Worm (Caenorhabditis elegans) whole organism, early embryonic: ENCODE results near the gene C16C8.14.
A peak's percentile ranks its signal among the peaks of the same experiment; 100 is the strongest.
"Not testable (repeated sequence)": the region's sequence is repeated elsewhere in the genome, so short reads cannot be mapped to it uniquely, and the experiment has no call there.

Source experiments
- B0310.2 ChIP-seq: sonication (generic microtip); optimal IDR thresholded peaks from 2 replicates; lab custom pipeline; 2016; ENCODE audit warnings: mild to moderate bottlenecking, missing genetic modification characterization, missing compliant biosample characterization
- F13C5.2 ChIP-seq: sonication (generic microtip); optimal IDR thresholded peaks from 2 replicates; lab custom pipeline; 2017; ENCODE audit warnings: mild to moderate bottlenecking, missing genetic modification characterization, inconsistent platforms, missing compliant biosample characterization
- aly-1 ChIP-seq: sonication (generic microtip); optimal IDR thresholded peaks from 2 replicates; lab custom pipeline; 2016; ENCODE audit warnings: missing genetic modification characterization, missing compliant biosample characterization
- ama-1 ChIP-seq: fragments of 150-350 bp; optimal IDR thresholded peaks from 2 replicates; lab custom pipeline; 2014
- ceh-13 ChIP-seq: fragments of 200-800 bp; sonication (Bioruptor generic); optimal IDR thresholded peaks from 2 replicates; lab custom pipeline; 2018; ENCODE audit warnings: mild to moderate bottlenecking, missing genetic modification characterization, missing compliant biosample characterization
- ceh-36 ChIP-seq: sonication (generic microtip); optimal IDR thresholded peaks from 2 replicates; lab custom pipeline; 2016; ENCODE audit warnings: missing genetic modification characterization, inconsistent platforms, missing compliant biosample characterization
- ets-7 ChIP-seq: sonication (generic microtip); optimal IDR thresholded peaks from 2 replicates; lab custom pipeline; 2016; ENCODE audit warnings: missing genotype, missing genetic modification characterization, missing compliant biosample characterization
- flt-1 ChIP-seq: fragments of 200-800 bp; sonication (Bioruptor generic); IDR thresholded peaks from 2 replicates; pipeline ENCODE4 v1.3.6; 2022; ENCODE audit warnings: missing genetic modification characterization, missing compliant biosample characterization
- hmbx-1 ChIP-seq: sonication (generic microtip); optimal IDR thresholded peaks from 2 replicates; lab custom pipeline; 2016; ENCODE audit warnings: mild to moderate bottlenecking, missing genetic modification characterization, missing compliant biosample characterization
- hmg-4 ChIP-seq: fragments of 200-800 bp; sonication (Bioruptor generic); optimal IDR thresholded peaks from 2 replicates; lab custom pipeline; 2018; ENCODE audit warnings: mild to moderate bottlenecking, missing genetic modification characterization, missing compliant biosample characterization
- hnd-1 ChIP-seq: sonication (generic microtip); optimal IDR thresholded peaks from 2 replicates; lab custom pipeline; 2016; ENCODE audit warnings: missing genetic modification characterization, missing compliant biosample characterization
- pes-1 ChIP-seq: fragments of 200-800 bp; sonication (Bioruptor generic); IDR thresholded peaks from 2 replicates; pipeline ENCODE4 v1.3.6; 2022; ENCODE audit warnings: missing genetic modification reagents, missing genetic modification characterization, missing compliant biosample characterization
- scrt-1 ChIP-seq: fragments of 200-800 bp; sonication (Bioruptor generic); IDR thresholded peaks from 2 replicates; pipeline ENCODE4 v1.3.6; 2022; ENCODE audit warnings: missing genetic modification characterization, missing compliant biosample characterization
- sea-1 ChIP-seq: fragments of 200-800 bp; sonication (Bioruptor generic); conservative IDR thresholded peaks from 2 replicates; pipeline ENCODE4 v1.3.6; 2022; ENCODE audit warnings: missing genetic modification characterization, missing compliant biosample characterization
- tbx-11 ChIP-seq: fragments of 200-800 bp; sonication (Bioruptor generic); IDR thresholded peaks from 2 replicates; pipeline ENCODE4 v1.3.6; 2022; ENCODE audit warnings: missing genetic modification characterization, missing compliant biosample characterization
- tbx-37 ChIP-seq: fragments of 200-800 bp; sonication (Bioruptor generic); conservative IDR thresholded peaks from 2 replicates; pipeline ENCODE4 v1.3.6; 2022; ENCODE audit warnings: missing genetic modification reagents, missing genetic modification characterization, missing compliant biosample characterization
- tra-4 ChIP-seq: sonication (generic microtip); optimal IDR thresholded peaks from 2 replicates; lab custom pipeline; 2017; ENCODE audit warnings: missing genetic modification characterization, missing compliant biosample characterization

The C16C8.14 gene

DNA sequence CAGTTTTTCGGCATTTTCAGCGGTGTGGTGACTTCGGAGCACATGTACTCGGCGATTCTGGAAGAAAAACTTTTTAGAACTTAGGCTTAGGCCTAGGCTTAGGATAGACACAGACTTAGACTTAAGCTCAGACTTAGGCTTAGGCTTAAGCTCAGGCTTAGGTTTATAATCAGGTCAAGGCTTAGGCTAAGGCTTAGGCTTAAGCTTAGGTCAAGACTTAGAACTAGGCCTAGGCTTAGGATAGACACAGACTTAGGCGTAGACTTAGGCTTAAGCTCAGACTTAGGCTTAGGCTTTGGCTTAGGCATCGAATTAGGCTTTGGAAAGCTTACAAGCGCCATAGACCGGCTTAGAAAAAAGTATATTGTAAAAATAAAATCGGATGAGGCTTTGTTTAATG is 26.9 kb downstream of the C16C8.14 start:
- TF ChIP-seq F13C5.2 (tag; lab: Kevin White, UChicago), result no peak
- TF ChIP-seq ama-1 (lab: Kevin White, UChicago), result no peak
- peak; percentile 71 for TF ChIP-seq ceh-36 (tag; lab: Kevin White, UChicago)

DNA sequence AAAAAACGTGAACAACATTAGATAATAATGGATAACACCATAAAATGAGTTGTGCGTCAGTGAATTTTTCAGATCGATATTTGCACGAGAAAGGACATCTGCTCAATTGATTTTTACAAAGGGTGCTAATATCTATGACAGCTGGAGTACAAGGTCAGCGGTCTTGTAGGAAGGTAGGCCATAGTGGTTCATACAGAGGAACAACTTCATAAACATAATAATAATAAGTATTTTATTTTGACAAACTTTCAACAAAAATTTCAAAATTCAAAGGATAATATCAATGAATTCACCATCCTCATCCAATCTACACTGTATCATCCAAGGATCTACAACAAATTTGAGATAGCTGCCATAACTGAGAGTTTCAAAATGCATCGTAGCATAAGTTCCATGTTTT is 27.6 kb downstream of the C16C8.14 start, which contains the start of gene fbxb-104:
Gene fbxb-104 (minus strand): TSS at position 101 of the 400 bp plus-strand sequence.
- TF ChIP-seq ama-1 (lab: Kevin White, UChicago) (no peak), ceh-36 (tag; lab: Kevin White, UChicago) (no peak), hmg-4 (GFP tag; lab: Kevin White, UChicago) (no peak), hmbx-1 (tag; lab: Kevin White, UChicago) (no peak)

DNA sequence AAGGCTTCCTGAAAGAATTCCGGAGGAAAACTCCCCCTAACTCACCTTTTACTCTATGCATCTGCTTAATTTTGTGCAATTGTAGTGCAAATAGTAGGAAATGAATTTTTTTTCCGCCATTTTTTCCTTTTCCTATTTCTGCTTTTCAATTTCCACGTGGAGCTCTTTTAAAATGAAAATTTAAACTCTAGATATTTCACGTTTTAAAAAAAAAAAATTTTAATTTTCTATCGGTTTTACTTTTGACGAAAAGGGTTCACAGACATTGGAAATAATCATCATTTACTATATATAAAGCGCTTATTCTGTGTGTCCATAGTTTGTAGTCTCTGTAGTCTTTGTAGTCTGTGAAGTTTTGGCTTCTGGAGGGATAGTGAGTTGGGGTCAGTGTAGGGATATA is 32.0 kb downstream of the C16C8.14 start, which contains the start of gene Y49F6B.8:
Gene Y49F6B.8 (minus strand): TSS at position 101 of the 400 bp plus-strand sequence.
- TF ChIP-seq hnd-1 (tag; lab: Kevin White, UChicago) (no peak), ets-7 (tag; lab: Kevin White, UChicago) (no peak), sea-1 (GFP tag; lab: Robert Waterston, UW) (no peak), ama-1 (lab: Kevin White, UChicago) (no peak), ceh-13 (no peak), B0310.2 (tag; lab: Kevin White, UChicago) (no peak), hmbx-1 (tag; lab: Kevin White, UChicago) (no peak), flt-1 (no peak), tbx-11 (GFP tag; lab: Robert Waterston, UW) (no peak), ceh-36 (tag; lab: Kevin White, UChicago) (no peak), tbx-37 (GFP tag; lab: Robert Waterston, UW) (no peak), scrt-1 (no peak), aly-1 (tag; lab: Kevin White, UChicago) (no peak), hmg-4 (GFP tag; lab: Kevin White, UChicago) (no peak), pes-1 (no peak), F13C5.2 (tag; lab: Kevin White, UChicago) (no peak), tra-4 (tag; lab: Kevin White, UChicago) (no peak)

DNA sequence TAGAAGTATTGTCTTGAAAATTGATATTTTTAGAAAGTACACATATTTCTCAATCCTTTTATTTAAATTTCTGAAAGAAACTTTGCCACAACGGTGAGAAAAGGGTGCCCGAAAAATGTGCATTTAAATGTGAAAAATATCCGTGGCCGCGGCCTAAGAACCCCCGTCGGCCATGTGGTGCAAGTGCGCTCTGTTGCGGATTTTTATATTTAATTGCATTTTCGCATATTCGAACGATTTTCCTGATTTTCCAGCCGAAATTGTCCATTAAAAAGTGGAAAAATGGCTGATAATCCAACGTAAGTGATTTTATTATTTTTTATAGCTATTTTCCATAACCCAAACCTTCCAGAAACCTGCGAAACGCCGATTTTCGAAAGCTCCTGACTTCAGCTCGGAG is 32.6 kb downstream of the C16C8.14 start, which contains the start of gene smu-2:
Gene smu-2 (plus strand): TSS at position 178 of the 400 bp plus-strand sequence.
- TF ChIP-seq pes-1 (peak; percentile 61; the same call in 1 of the 2 replicates), sea-1 (GFP tag; lab: Robert Waterston, UW) (0 out of 2 replicates have a peak, but pooled peaks have one; percentile 6), tbx-37 (GFP tag; lab: Robert Waterston, UW) (peak; percentile 68), flt-1 (0 out of 2 replicates have a peak, but pooled peaks have one; percentile 17), ets-7 (tag; lab: Kevin White, UChicago) (no peak), tra-4 (tag; lab: Kevin White, UChicago) (no peak), hnd-1 (tag; lab: Kevin White, UChicago) (no peak), hmg-4 (GFP tag; lab: Kevin White, UChicago) (no peak)

DNA sequence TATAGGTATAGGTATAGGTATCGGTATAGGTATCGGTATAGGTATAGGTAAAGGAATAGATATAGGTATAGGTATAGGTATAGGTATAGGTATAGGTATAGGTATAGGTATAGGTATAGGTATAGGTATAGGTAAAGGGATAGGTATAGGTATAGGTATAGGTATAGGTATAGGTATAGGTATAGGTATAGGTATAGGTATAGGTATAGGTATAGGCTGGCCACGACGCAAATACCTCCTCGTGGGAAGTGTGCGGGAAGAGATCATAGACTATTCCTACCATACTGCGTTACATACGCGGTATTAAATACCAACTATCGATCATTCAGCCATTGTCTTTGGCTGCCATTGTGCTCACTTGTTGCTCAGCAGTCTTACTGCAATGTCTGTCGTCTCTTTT is 41.2 kb downstream of the C16C8.14 start, which contains the start of gene fbxb-112:
Gene fbxb-112 (plus strand): TSS at position 301 of the 400 bp plus-strand sequence.
- TF ChIP-seq tbx-37 (GFP tag; lab: Robert Waterston, UW); ets-7 (tag; lab: Kevin White, UChicago); tra-4 (tag; lab: Kevin White, UChicago): not testable (repeated sequence)

DNA sequence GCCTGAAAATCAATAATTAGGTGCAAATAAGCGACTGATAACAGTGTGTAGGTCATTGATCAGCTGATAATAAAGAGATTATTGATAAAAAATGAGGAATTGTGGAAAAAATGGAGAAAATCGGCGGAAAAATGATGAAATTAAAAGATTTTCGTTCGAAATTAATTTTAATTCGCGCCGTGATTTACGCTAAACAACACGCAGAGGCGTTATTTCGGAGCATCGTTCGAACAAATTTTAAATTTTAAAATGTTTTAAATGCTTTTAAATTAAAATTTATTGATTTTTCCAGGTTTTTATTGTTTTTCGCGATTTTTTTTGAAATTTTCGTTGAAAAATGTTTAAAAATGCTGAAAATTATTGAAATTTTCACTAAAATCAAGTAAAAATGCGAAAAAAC is 49.8 kb downstream of the C16C8.14 start, which contains the start of gene Y49F6B.9:
Gene Y49F6B.9 (minus strand): TSS at position 2 of the 400 bp plus-strand sequence.
- no peak for TF ChIP-seq hnd-1 (tag; lab: Kevin White, UChicago)
- no peak for TF ChIP-seq pes-1
- no peak for TF ChIP-seq hmg-4 (GFP tag; lab: Kevin White, UChicago)
- no peak for TF ChIP-seq hmbx-1 (tag; lab: Kevin White, UChicago)
- no peak for TF ChIP-seq flt-1
- TF ChIP-seq sea-1 (GFP tag; lab: Robert Waterston, UW), result no peak
- TF ChIP-seq ama-1 (lab: Kevin White, UChicago), result no peak
- no peak for TF ChIP-seq tra-4 (tag; lab: Kevin White, UChicago)
- no peak for TF ChIP-seq tbx-37 (GFP tag; lab: Robert Waterston, UW)
- no peak for TF ChIP-seq F13C5.2 (tag; lab: Kevin White, UChicago)
- no peak for TF ChIP-seq aly-1 (tag; lab: Kevin White, UChicago)
- no peak for TF ChIP-seq tbx-11 (GFP tag; lab: Robert Waterston, UW)
- no peak for TF ChIP-seq ets-7 (tag; lab: Kevin White, UChicago)
- no peak for TF ChIP-seq scrt-1
- TF ChIP-seq B0310.2 (tag; lab: Kevin White, UChicago), result no peak

DNA sequence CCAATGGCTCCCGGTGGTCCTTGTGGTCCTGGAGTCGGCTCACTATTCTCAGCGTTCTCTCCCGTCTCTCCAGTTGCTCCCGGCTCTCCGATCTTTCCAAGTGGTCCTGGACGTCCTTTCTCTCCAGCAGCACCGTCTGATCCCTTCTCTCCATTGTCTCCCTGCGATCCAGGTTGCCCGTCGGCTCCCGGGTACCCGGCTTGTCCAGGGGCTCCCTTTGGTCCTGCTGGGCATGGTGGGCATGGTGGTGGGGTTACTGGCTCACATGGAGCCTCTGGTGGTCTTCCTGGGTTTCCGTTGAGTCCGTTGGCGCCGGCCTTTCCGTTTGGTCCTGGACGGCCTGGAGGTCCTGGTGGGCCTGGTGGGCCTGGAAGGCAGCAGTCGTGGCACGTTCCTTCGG is 50.8 kb downstream of the C16C8.14 start:
- TF ChIP-seq hmg-4 (GFP tag; lab: Kevin White, UChicago) (no peak), flt-1 (no peak), aly-1 (tag; lab: Kevin White, UChicago) (no peak), ama-1 (lab: Kevin White, UChicago) (no peak), scrt-1 (no peak), F13C5.2 (tag; lab: Kevin White, UChicago) (no peak), hmbx-1 (tag; lab: Kevin White, UChicago) (no peak), sea-1 (GFP tag; lab: Robert Waterston, UW) (no peak), hnd-1 (tag; lab: Kevin White, UChicago) (no peak), ets-7 (tag; lab: Kevin White, UChicago) (no peak), tbx-37 (GFP tag; lab: Robert Waterston, UW) (no peak), ceh-13 (no peak), B0310.2 (tag; lab: Kevin White, UChicago) (no peak), tbx-11 (GFP tag; lab: Robert Waterston, UW) (no peak), tra-4 (tag; lab: Kevin White, UChicago) (no peak)
